Worm (Caenorhabditis elegans) whole organism, young adult: ENCODE measurements around the gene fbxb-65.

ENCODE experiments used
- T26A5.8 ChIP-seq: sonication (generic microtip); optimal IDR thresholded peaks from 2 replicates; lab custom pipeline; 2016; ENCODE audit warnings: missing genetic modification characterization, missing compliant biosample characterization
- ama-1 ChIP-seq, 3 experiments: fragments of 150-350 bp in 1 of 3; sonication (generic microtip) in 2 of 3; optimal IDR thresholded peaks; 2 replicates each; lab custom pipeline; 2014 to 2018; ENCODE audit warnings: missing biosample characterization in 2 of 3, missing genetic modification characterization in 2 of 3, missing genetic modification reagents in 2 of 3
- athp-1 ChIP-seq: sonication (generic microtip); optimal IDR thresholded peaks from 2 replicates; lab custom pipeline; 2017; ENCODE audit warnings: mild to moderate bottlenecking, missing genetic modification characterization, missing compliant biosample characterization
- ceh-27 ChIP-seq: fragments of 200-800 bp; sonication (Bioruptor generic); optimal IDR thresholded peaks from 2 replicates; lab custom pipeline; 2018; ENCODE audit warnings: mild to moderate bottlenecking, missing genetic modification characterization, moderate library complexity, missing compliant biosample characterization
- him-1 ChIP-seq: sonication (generic microtip); optimal IDR thresholded peaks from 2 replicates; lab custom pipeline; 2016; ENCODE audit warnings: missing genotype, missing genetic modification reagents, missing genetic modification characterization, missing compliant biosample characterization
- lin-54 ChIP-seq: fragments of 200-800 bp; sonication (Bioruptor generic); optimal IDR thresholded peaks from 2 replicates; lab custom pipeline; 2018; ENCODE audit warnings: mild to moderate bottlenecking, missing genetic modification characterization, missing compliant biosample characterization
- madf-6 ChIP-seq: fragments of 200-800 bp; sonication (Bioruptor generic); IDR thresholded peaks from 2 replicates; pipeline ENCODE4 v1.3.6; 2022; ENCODE audit warnings: missing genetic modification reagents, missing genetic modification characterization, missing compliant biosample characterization
- mcd-1 ChIP-seq: fragments of 200-800 bp; sonication (Bioruptor generic); IDR thresholded peaks from 2 replicates; pipeline ENCODE4 v1.3.6; 2022; ENCODE audit warnings: missing genetic modification reagents, missing genetic modification characterization, missing compliant biosample characterization
- unc-62 ChIP-seq: fragments of 150-350 bp; optimal IDR thresholded peaks from 2 replicates; lab custom pipeline; 2014; ENCODE audit warnings: missing biosample characterization, missing genetic modification reagents, missing genetic modification characterization
- zfh-2 ChIP-seq: fragments of 200-800 bp; sonication (Bioruptor generic); conservative IDR thresholded peaks from 2 replicates; pipeline ENCODE4 v1.3.6; 2022; ENCODE audit warnings: missing genetic modification reagents, missing genetic modification characterization, missing compliant biosample characterization

DNA sequence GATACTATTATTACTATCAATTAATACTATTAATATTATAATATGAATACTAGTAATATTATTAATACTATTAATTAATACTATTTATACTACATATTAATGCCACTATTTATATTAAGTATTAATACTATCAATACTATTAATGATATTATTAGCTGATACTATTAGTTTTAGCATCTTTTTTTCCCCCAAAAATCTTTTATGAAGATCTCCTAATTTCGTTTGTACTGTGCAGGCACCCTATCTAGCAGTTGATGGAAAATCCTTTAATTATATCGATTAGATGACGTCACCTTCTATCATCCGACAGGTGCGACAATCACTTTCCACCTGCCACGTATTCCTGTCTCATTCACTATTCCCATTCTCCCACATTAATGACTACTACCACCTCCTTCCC lies at the start of gene fbxb-65:
- TF ChIP-seq T26A5.8 (no peak), lin-54 (GFP tag; lab: Kevin White, UChicago) (no peak), athp-1 (tag; lab: Kevin White, UChicago) (no peak), him-1 (tag; lab: Kevin White, UChicago) (no peak), madf-6 (GFP tag; lab: Robert Waterston, UW) (no peak), zfh-2 (GFP tag; lab: Robert Waterston, UW) (no peak), mcd-1 (no peak), ama-1 (optimal IDR thresholded peaks at IDR 0.05; lab: Kevin White, UChicago) (no peak), ama-1 (GFP tag; optimal IDR thresholded peaks at IDR 0.05; lab: Kevin White, UChicago) (no peak), unc-62 (no peak), ceh-27 (GFP tag; lab: Kevin White, UChicago) (no peak)
